Worm (Caenorhabditis elegans) whole organism, young adult: ENCODE results near the gene rps-12.

ENCODE experiments used
- B0019.2 ChIP-seq: fragments of 200-800 bp; sonication (Bioruptor generic); conservative IDR thresholded peaks from 2 replicates; pipeline ENCODE4 v1.3.6; 2022; ENCODE audit warnings: missing genetic modification reagents, missing genetic modification characterization, missing compliant biosample characterization
- D2030.7 ChIP-seq: fragments of 200-800 bp; sonication (Bioruptor generic); IDR thresholded peaks from 2 replicates; pipeline ENCODE4 v1.3.6; 2022; ENCODE audit warnings: missing genetic modification reagents, missing genetic modification characterization, missing compliant biosample characterization
- F10E7.11 ChIP-seq: sonication (generic microtip); optimal IDR thresholded peaks from 2 replicates; lab custom pipeline; 2017; ENCODE audit warnings: mild to moderate bottlenecking, missing genetic modification characterization, moderate library complexity, missing compliant biosample characterization
- F22D6.2 ChIP-seq: sonication (generic microtip); optimal IDR thresholded peaks from 2 replicates; lab custom pipeline; 2016; ENCODE audit warnings: mild to moderate bottlenecking, missing genetic modification characterization, missing compliant biosample characterization
- F33H1.4 ChIP-seq: fragments of 200-800 bp; sonication (Bioruptor generic); IDR thresholded peaks from 2 replicates; pipeline ENCODE4 v1.3.6; 2022; ENCODE audit warnings: missing genetic modification reagents, missing genetic modification characterization, missing compliant biosample characterization
- Y53G8AR.9 ChIP-seq: fragments of 200-800 bp; sonication (Bioruptor generic); conservative IDR thresholded peaks from 2 replicates; pipeline ENCODE4 v1.3.6; 2022; ENCODE audit warnings: missing genetic modification reagents, missing genetic modification characterization, missing compliant biosample characterization
- Y67H2A.10 ChIP-seq: fragments of 200-800 bp; sonication (Bioruptor generic); conservative IDR thresholded peaks from 2 replicates; pipeline ENCODE4 v1.3.6; 2022; ENCODE audit warnings: missing genetic modification reagents, missing genetic modification characterization, missing compliant biosample characterization
- ZK185.1 ChIP-seq: sonication (generic microtip); optimal IDR thresholded peaks from 2 replicates; lab custom pipeline; 2016; ENCODE audit warnings: mild to moderate bottlenecking, missing genetic modification characterization, missing compliant biosample characterization; ENCODE audit not compliant: poor library complexity, severe bottlenecking
- akir-1 ChIP-seq: fragments of 200-800 bp; sonication (Bioruptor generic); optimal IDR thresholded peaks from 2 replicates; lab custom pipeline; 2018; ENCODE audit warnings: mild to moderate bottlenecking, missing genetic modification characterization, moderate library complexity, missing compliant biosample characterization
- aptf-2 ChIP-seq: fragments of 200-800 bp; sonication (Bioruptor generic); conservative IDR thresholded peaks from 2 replicates; pipeline ENCODE4 v1.3.6; 2022; ENCODE audit warnings: missing genetic modification reagents, missing genetic modification characterization, missing compliant biosample characterization
- aptf-3 ChIP-seq: fragments of 200-800 bp; sonication (Bioruptor generic); IDR thresholded peaks from 2 replicates; pipeline ENCODE4 v1.3.6; 2022; ENCODE audit warnings: missing genetic modification characterization, missing compliant biosample characterization
- athp-1 ChIP-seq: sonication (generic microtip); optimal IDR thresholded peaks from 2 replicates; lab custom pipeline; 2017; ENCODE audit warnings: mild to moderate bottlenecking, missing genetic modification characterization, missing compliant biosample characterization
- attf-5 ChIP-seq: fragments of 200-800 bp; sonication (Bioruptor generic); optimal IDR thresholded peaks from 2 replicates; lab custom pipeline; 2018; ENCODE audit warnings: mild to moderate bottlenecking, missing genetic modification characterization, missing compliant biosample characterization
- bed-2 ChIP-seq: fragments of 200-800 bp; sonication (Bioruptor generic); IDR thresholded peaks from 2 replicates; pipeline ENCODE4 v1.3.6; 2022; ENCODE audit warnings: missing genetic modification reagents, missing genetic modification characterization, missing compliant biosample characterization
- ccch-3 ChIP-seq: fragments of 200-800 bp; sonication (Bioruptor generic); optimal IDR thresholded peaks from 2 replicates; lab custom pipeline; 2018; ENCODE audit warnings: mild to moderate bottlenecking, missing genetic modification characterization, missing compliant biosample characterization
- cebp-1 ChIP-seq, 2 experiments: fragments of 200-800 bp in 1 of 2; sonication (Bioruptor generic) in 1 of 2; sonication (generic microtip) in 1 of 2; IDR thresholded peaks in 1 of 2; optimal IDR thresholded peaks in 1 of 2; 2 replicates each; pipeline versions ENCODE4 v1.3.6 to Lab custom; 2017 to 2022; ENCODE audit warnings: missing compliant biosample characterization in 2 of 2, missing genetic modification characterization in 2 of 2, mild to moderate bottlenecking in 1 of 2, missing genetic modification reagents in 1 of 2, moderate library complexity in 1 of 2
- ceh-27 ChIP-seq: fragments of 200-800 bp; sonication (Bioruptor generic); optimal IDR thresholded peaks from 2 replicates; lab custom pipeline; 2018; ENCODE audit warnings: mild to moderate bottlenecking, missing genetic modification characterization, moderate library complexity, missing compliant biosample characterization
- ceh-58 ChIP-seq: fragments of 200-800 bp; sonication (Bioruptor generic); IDR thresholded peaks from 2 replicates; pipeline ENCODE4 v1.3.6; 2022; ENCODE audit warnings: missing genetic modification characterization, missing compliant biosample characterization
- chd-7 ChIP-seq: sonication (generic microtip); optimal IDR thresholded peaks from 2 replicates; lab custom pipeline; 2016; ENCODE audit warnings: mild to moderate bottlenecking, missing genetic modification characterization, moderate library complexity, missing compliant biosample characterization
- die-1 ChIP-seq: sonication (generic microtip); optimal IDR thresholded peaks from 2 replicates; lab custom pipeline; 2016; ENCODE audit warnings: missing genotype, mild to moderate bottlenecking, missing genetic modification characterization, missing compliant biosample characterization
- efl-1 ChIP-seq: fragments of 150-350 bp; optimal IDR thresholded peaks from 2 replicates; lab custom pipeline; 2014; ENCODE audit warnings: missing biosample characterization, missing genetic modification reagents, missing genetic modification characterization
- ekl-4 ChIP-seq: fragments of 200-800 bp; sonication (Bioruptor generic); IDR thresholded peaks from 2 replicates; pipeline ENCODE4 v1.3.6; 2022; ENCODE audit warnings: missing genetic modification reagents, missing genetic modification characterization, missing compliant biosample characterization
- let-607 ChIP-seq, 2 experiments: fragments of 200-800 bp in 1 of 2; sonication (Bioruptor generic) in 1 of 2; sonication (generic microtip) in 1 of 2; optimal IDR thresholded peaks; 2 replicates each; lab custom pipeline; 2016 to 2018; ENCODE audit warnings: mild to moderate bottlenecking in 2 of 2, missing compliant biosample characterization in 2 of 2, missing genetic modification characterization in 2 of 2, moderate library complexity in 2 of 2, missing genotype in 1 of 2
- lin-26 ChIP-seq: fragments of 200-800 bp; sonication (Bioruptor generic); IDR thresholded peaks from 2 replicates; pipeline ENCODE4 v1.3.6; 2022; ENCODE audit warnings: missing genetic modification reagents, missing genetic modification characterization, missing compliant biosample characterization
- lin-35 ChIP-seq, 3 experiments: fragments of 150-350 bp in 2 of 3; sonication (generic microtip) in 1 of 3; optimal IDR thresholded peaks; 2 replicates each; lab custom pipeline; 2014 to 2018; ENCODE audit warnings: missing biosample characterization in 3 of 3, missing genetic modification characterization in 3 of 3, missing genetic modification reagents in 3 of 3
- lin-40 ChIP-seq: sonication (generic microtip); optimal IDR thresholded peaks from 2 replicates; lab custom pipeline; 2016; ENCODE audit warnings: missing genetic modification characterization, mild to moderate bottlenecking, missing compliant biosample characterization, missing genotype, missing genetic modification reagents
- lin-54 ChIP-seq: fragments of 200-800 bp; sonication (Bioruptor generic); optimal IDR thresholded peaks from 2 replicates; lab custom pipeline; 2018; ENCODE audit warnings: mild to moderate bottlenecking, missing genetic modification characterization, missing compliant biosample characterization
- lir-1 ChIP-seq: fragments of 200-800 bp; sonication (Bioruptor generic); conservative IDR thresholded peaks from 2 replicates; pipeline ENCODE4 v1.3.6; 2022; ENCODE audit warnings: missing genetic modification reagents, missing genetic modification characterization, missing compliant biosample characterization
- lsy-27 ChIP-seq: sonication (generic microtip); optimal IDR thresholded peaks from 2 replicates; lab custom pipeline; 2017; ENCODE audit warnings: missing genetic modification characterization, mild to moderate bottlenecking, missing compliant biosample characterization, antibody characterized with exemption, missing genotype, borderline replicate concordance; ENCODE audit not compliant: insufficient read depth
- madf-10 ChIP-seq: sonication (generic microtip); optimal IDR thresholded peaks from 2 replicates; lab custom pipeline; 2016; ENCODE audit warnings: mild to moderate bottlenecking, missing genetic modification characterization, missing compliant biosample characterization
- madf-3 ChIP-seq: fragments of 200-800 bp; sonication (Bioruptor generic); IDR thresholded peaks from 2 replicates; pipeline ENCODE4 v1.3.6; 2022; ENCODE audit warnings: missing genetic modification reagents, missing genetic modification characterization, missing compliant biosample characterization
- madf-6 ChIP-seq: fragments of 200-800 bp; sonication (Bioruptor generic); IDR thresholded peaks from 2 replicates; pipeline ENCODE4 v1.3.6; 2022; ENCODE audit warnings: missing genetic modification reagents, missing genetic modification characterization, missing compliant biosample characterization
- mcd-1 ChIP-seq: fragments of 200-800 bp; sonication (Bioruptor generic); IDR thresholded peaks from 2 replicates; pipeline ENCODE4 v1.3.6; 2022; ENCODE audit warnings: missing genetic modification reagents, missing genetic modification characterization, missing compliant biosample characterization
- nfya-1 ChIP-seq: sonication (generic microtip); optimal IDR thresholded peaks from 2 replicates; lab custom pipeline; 2017; ENCODE audit warnings: antibody characterized with exemption, missing compliant biosample characterization, missing genetic modification characterization, borderline replicate concordance; ENCODE audit not compliant: insufficient read depth
- nfyb-1 ChIP-seq: fragments of 200-800 bp; sonication (Bioruptor generic); IDR thresholded peaks from 2 replicates; pipeline ENCODE4 v1.3.6; 2022; ENCODE audit warnings: missing genetic modification reagents, missing genetic modification characterization, missing compliant biosample characterization
- nhr-80 ChIP-seq: sonication (generic microtip); optimal IDR thresholded peaks from 2 replicates; lab custom pipeline; 2016; ENCODE audit warnings: missing genetic modification characterization, missing compliant biosample characterization
- snpc-4 ChIP-seq, 5 experiments: fragments of 150-350 bp in 1 of 5; sonication (generic microtip) in 4 of 5; optimal IDR thresholded peaks; 2 replicates each; lab custom pipeline; 2014 to 2018; ENCODE audit warnings: missing genetic modification characterization in 5 of 5, missing biosample characterization in 3 of 5, antibody characterized with exemption in 2 of 5, mild to moderate bottlenecking in 2 of 5, missing compliant biosample characterization in 2 of 5, missing genotype in 2 of 5, moderate library complexity in 2 of 5, missing genetic modification reagents in 1 of 5
- tbp1 ChIP-seq: fragments of 200-800 bp; sonication (Bioruptor generic); optimal IDR thresholded peaks from 2 replicates; lab custom pipeline; 2018; ENCODE audit warnings: mild to moderate bottlenecking, missing genetic modification characterization, missing compliant biosample characterization
- tlf-1 ChIP-seq: fragments of 200-800 bp; sonication (Bioruptor generic); optimal IDR thresholded peaks from 2 replicates; lab custom pipeline; 2018; ENCODE audit warnings: mild to moderate bottlenecking, missing genetic modification characterization, missing compliant biosample characterization
- unc-130 ChIP-seq: sonication (generic microtip); optimal IDR thresholded peaks from 2 replicates; lab custom pipeline; 2016; ENCODE audit warnings: missing genetic modification reagents, missing genetic modification characterization, missing compliant biosample characterization
- zim-3 ChIP-seq: sonication (generic microtip); optimal IDR thresholded peaks from 2 replicates; lab custom pipeline; 2017; ENCODE audit warnings: mild to moderate bottlenecking, missing genetic modification characterization, moderate library complexity, missing compliant biosample characterization
- ztf-18 ChIP-seq: sonication (generic microtip); optimal IDR thresholded peaks from 2 replicates; lab custom pipeline; 2016; ENCODE audit warnings: missing genotype, mild to moderate bottlenecking, missing genetic modification characterization, missing compliant biosample characterization
- ztf-22 ChIP-seq: fragments of 200-800 bp; sonication (Bioruptor generic); optimal IDR thresholded peaks from 2 replicates; lab custom pipeline; 2018; ENCODE audit warnings: mild to moderate bottlenecking, missing genetic modification characterization, moderate library complexity, missing compliant biosample characterization

Gene rps-12

DNA sequence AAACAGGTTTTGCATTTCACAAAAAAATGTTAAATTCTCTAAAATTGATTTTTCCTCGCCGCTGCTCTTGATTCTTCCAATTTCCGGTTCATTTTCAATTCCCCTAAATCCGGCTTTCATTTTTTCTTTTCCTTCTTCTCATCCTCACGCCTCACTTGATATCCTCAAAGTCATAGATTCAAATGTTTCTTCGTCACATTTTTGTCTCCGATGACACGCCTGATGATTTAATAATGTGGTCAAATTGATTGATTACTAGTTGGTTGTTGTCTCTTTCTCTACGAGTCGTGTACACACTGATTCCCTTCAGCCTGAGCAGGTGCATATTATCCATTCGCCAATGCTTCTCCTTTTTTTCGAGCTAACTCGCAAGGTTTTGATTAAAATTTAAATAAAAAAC is 42.4 kb downstream of the rps-12 start:
- TF ChIP-seq ztf-22 (GFP tag; lab: Kevin White, UChicago), result no peak
- TF ChIP-seq lin-26 (GFP tag; lab: Robert Waterston, UW), result no peak
- no peak for TF ChIP-seq aptf-3 (GFP tag; lab: Robert Waterston, UW)

DNA sequence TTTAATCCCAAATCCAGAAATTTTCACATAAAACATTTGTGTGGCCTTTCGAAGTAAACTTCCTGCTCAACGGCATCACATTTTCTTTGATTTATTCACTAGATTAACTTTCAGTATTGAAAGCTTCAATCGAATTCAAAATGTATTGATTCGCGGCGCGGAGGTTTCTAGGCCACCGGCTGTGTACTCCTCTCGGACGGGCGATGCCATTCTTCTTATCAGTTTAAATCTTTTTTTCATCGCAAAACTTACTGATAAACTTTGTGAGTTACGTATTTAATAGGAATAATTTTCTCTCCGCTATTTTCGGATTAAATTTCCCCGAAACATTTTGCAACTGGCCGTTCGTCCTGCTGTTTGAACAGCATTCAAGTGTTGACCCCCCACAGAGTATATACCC is 42.8 kb downstream of the rps-12 start:
- 0 out of 2 replicates have a peak, but pooled peaks have one; percentile 29 for TF ChIP-seq lir-1 (GFP tag; lab: Robert Waterston, UW)
- peak in 1 of 3 experiments; percentile 75 for TF ChIP-seq lin-35 (GFP tag; optimal IDR thresholded peaks at IDR 0.05; lab: Kevin White, UChicago)
- peak; percentile 34 for TF ChIP-seq attf-5
- TF ChIP-seq mcd-1 (GFP tag; lab: Robert Waterston, UW), result peak; percentile 68
- TF ChIP-seq ztf-22 (GFP tag; lab: Kevin White, UChicago), result no peak
- peak; percentile 12 for TF ChIP-seq athp-1 (tag; lab: Kevin White, UChicago)
- no peak for TF ChIP-seq D2030.7 (GFP tag; lab: Robert Waterston, UW)
- TF ChIP-seq ZK185.1 (tag; lab: Kevin White, UChicago), result peak; percentile 96
- TF ChIP-seq lin-54 (GFP tag; lab: Kevin White, UChicago), result peak; percentile 77
- no peak for TF ChIP-seq die-1 (tag; lab: Kevin White, UChicago)
- TF ChIP-seq F10E7.11, result no peak
- no peak for TF ChIP-seq B0019.2 (GFP tag; lab: Robert Waterston, UW)
- no peak for TF ChIP-seq ceh-58
- TF ChIP-seq nhr-80, result peak; percentile 48
- TF ChIP-seq Y53G8AR.9 (GFP tag; lab: Robert Waterston, UW), result 0 out of 2 replicates have a peak, but pooled peaks have one; percentile 53
- TF ChIP-seq aptf-2 (GFP tag; lab: Robert Waterston, UW), result no peak; the same call in 1 of the 2 replicates
- TF ChIP-seq tlf-1 (GFP tag; lab: Kevin White, UChicago), result peak; percentile 16
- peak; percentile 61 for TF ChIP-seq lin-40 (tag; lab: Kevin White, UChicago)
- TF ChIP-seq bed-2, result 0 out of 2 replicates have a peak, but pooled peaks have one; percentile 50
- peak; percentile 36 for TF ChIP-seq ccch-3 (GFP tag; lab: Kevin White, UChicago)
- peak; percentile 7 for TF ChIP-seq efl-1 (GFP tag; lab: Kevin White, UChicago)
- peak; percentile 12 for TF ChIP-seq ztf-18 (tag; lab: Kevin White, UChicago)
- TF ChIP-seq tbp1 (GFP tag; lab: Kevin White, UChicago), result peak; percentile 44
- peak; percentile 27 for TF ChIP-seq madf-10 (tag; lab: Kevin White, UChicago)
- TF ChIP-seq snpc-4 (GFP tag; optimal IDR thresholded peaks at IDR 0.05; lab: Kevin White, UChicago), result no peak
- TF ChIP-seq snpc-4 (tag; optimal IDR thresholded peaks at IDR 0.05; lab: Kevin White, UChicago), result peak in 3 of 4 experiments; percentile 40 to 42 (median 42)
- TF ChIP-seq akir-1 (GFP tag; lab: Kevin White, UChicago), result peak; percentile 69
- TF ChIP-seq let-607 (tag; optimal IDR thresholded peaks at IDR 0.05; lab: Kevin White, UChicago), result peak in 1 of 2 experiments; percentile 47
- peak; percentile 45 for TF ChIP-seq unc-130 (GFP tag; lab: Kevin White, UChicago)
- 0 out of 2 replicates have a peak, but pooled peaks have one; percentile 43 for TF ChIP-seq madf-3 (GFP tag; lab: Robert Waterston, UW)
- TF ChIP-seq F33H1.4, result peak; percentile 46; the same call in 1 of the 2 replicates
- TF ChIP-seq cebp-1 (GFP tag; IDR thresholded peaks at IDR 0.05; lab: Robert Waterston, UW), result no peak
- TF ChIP-seq cebp-1 (tag; optimal IDR thresholded peaks at IDR 0.05; lab: Kevin White, UChicago), result peak; percentile 51
- TF ChIP-seq nfya-1 (tag; lab: Kevin White, UChicago), result no peak
- peak; percentile 20 for TF ChIP-seq chd-7 (tag; lab: Kevin White, UChicago)
- peak; percentile 37; the same call in 1 of the 2 replicates for TF ChIP-seq ekl-4 (GFP tag; lab: Robert Waterston, UW)
- peak; percentile 25 for TF ChIP-seq F22D6.2 (tag; lab: Kevin White, UChicago)
- TF ChIP-seq aptf-3 (GFP tag; lab: Robert Waterston, UW), result no peak
- peak; percentile 61; the same call in 1 of the 2 replicates for TF ChIP-seq madf-6 (GFP tag; lab: Robert Waterston, UW)
- TF ChIP-seq ceh-27 (GFP tag; lab: Kevin White, UChicago), result peak; percentile 73
- no peak for TF ChIP-seq lsy-27
- peak; percentile 62; the same call in 1 of the 2 replicates for TF ChIP-seq Y67H2A.10 (GFP tag; lab: Robert Waterston, UW)
- peak; percentile 62; the same call in 1 of the 2 replicates for TF ChIP-seq nfyb-1 (GFP tag; lab: Robert Waterston, UW)
- peak; percentile 5 for TF ChIP-seq zim-3 (tag; lab: Kevin White, UChicago)
